Worm (Caenorhabditis elegans) whole organism, young adult: ENCODE measurements around the gene ZC412.5.

Experiments
- B0261.1 ChIP-seq: sonication (generic microtip); optimal IDR thresholded peaks from 2 replicates; lab custom pipeline; 2016; ENCODE audit warnings: mild to moderate bottlenecking, missing genetic modification characterization, moderate library complexity, missing compliant biosample characterization
- B0336.3 ChIP-seq: fragments of 200-800 bp; sonication (Bioruptor generic); IDR thresholded peaks from 2 replicates; pipeline ENCODE4 v1.3.6; 2022; ENCODE audit warnings: missing genetic modification characterization, missing compliant biosample characterization
- C06A6.2 ChIP-seq: fragments of 200-800 bp; sonication (Bioruptor generic); conservative IDR thresholded peaks from 2 replicates; pipeline ENCODE4 v1.3.6; 2022; ENCODE audit warnings: missing genetic modification characterization, missing compliant biosample characterization
- C17E4.6 ChIP-seq: fragments of 200-800 bp; sonication (Bioruptor generic); IDR thresholded peaks from 2 replicates; pipeline ENCODE4 v1.3.6; 2022; ENCODE audit warnings: missing genetic modification reagents, missing genetic modification characterization, missing compliant biosample characterization
- D2030.7 ChIP-seq: fragments of 200-800 bp; sonication (Bioruptor generic); IDR thresholded peaks from 2 replicates; pipeline ENCODE4 v1.3.6; 2022; ENCODE audit warnings: missing genetic modification reagents, missing genetic modification characterization, missing compliant biosample characterization
- F37B4.10 ChIP-seq: fragments of 200-800 bp; sonication (Bioruptor generic); IDR thresholded peaks from 2 replicates; pipeline ENCODE4 v1.3.6; 2022; ENCODE audit warnings: missing genetic modification characterization, missing compliant biosample characterization
- F39B2.1 ChIP-seq: fragments of 200-800 bp; sonication (Bioruptor generic); IDR thresholded peaks from 2 replicates; pipeline ENCODE4 v1.3.6; 2022; ENCODE audit warnings: missing genetic modification reagents, missing genetic modification characterization, missing compliant biosample characterization
- F52B5.7 ChIP-seq: sonication (generic microtip); optimal IDR thresholded peaks from 2 replicates; lab custom pipeline; 2016; ENCODE audit warnings: mild to moderate bottlenecking, missing genetic modification characterization, missing compliant biosample characterization
- F55B11.4 ChIP-seq: sonication (generic microtip); optimal IDR thresholded peaks from 2 replicates; lab custom pipeline; 2016; ENCODE audit warnings: missing compliant biosample characterization, missing genetic modification characterization, borderline replicate concordance; ENCODE audit not compliant: insufficient read depth
- F57A8.1 ChIP-seq: fragments of 200-800 bp; sonication (Bioruptor generic); optimal IDR thresholded peaks from 2 replicates; lab custom pipeline; 2018; ENCODE audit warnings: mild to moderate bottlenecking, missing genetic modification characterization, moderate library complexity, missing compliant biosample characterization
- K11D2.4 ChIP-seq: fragments of 200-800 bp; sonication (Bioruptor generic); IDR thresholded peaks from 2 replicates; pipeline ENCODE4 v1.3.6; 2022; ENCODE audit warnings: missing genetic modification reagents, missing genetic modification characterization, missing compliant biosample characterization
- K12H6.12 ChIP-seq: fragments of 200-800 bp; sonication (Bioruptor generic); optimal IDR thresholded peaks from 2 replicates; lab custom pipeline; 2018; ENCODE audit warnings: mild to moderate bottlenecking, missing genetic modification characterization, missing compliant biosample characterization
- Y67H2A.10 ChIP-seq: fragments of 200-800 bp; sonication (Bioruptor generic); conservative IDR thresholded peaks from 2 replicates; pipeline ENCODE4 v1.3.6; 2022; ENCODE audit warnings: missing genetic modification reagents, missing genetic modification characterization, missing compliant biosample characterization
- Y79H2A.3 ChIP-seq: fragments of 200-800 bp; sonication (Bioruptor generic); conservative IDR thresholded peaks from 2 replicates; pipeline ENCODE4 v1.3.6; 2022; ENCODE audit warnings: missing genetic modification reagents, missing genetic modification characterization, missing compliant biosample characterization
- Y95B8A.8 ChIP-seq: fragments of 200-800 bp; sonication (Bioruptor generic); IDR thresholded peaks from 2 replicates; pipeline ENCODE4 v1.3.6; 2022; ENCODE audit warnings: missing genetic modification reagents, missing genetic modification characterization, missing compliant biosample characterization
- aptf-2 ChIP-seq: fragments of 200-800 bp; sonication (Bioruptor generic); conservative IDR thresholded peaks from 2 replicates; pipeline ENCODE4 v1.3.6; 2022; ENCODE audit warnings: missing genetic modification reagents, missing genetic modification characterization, missing compliant biosample characterization
- atf-7 ChIP-seq: sonication (generic microtip); optimal IDR thresholded peaks from 2 replicates; lab custom pipeline; 2017; ENCODE audit warnings: mild to moderate bottlenecking, missing genetic modification characterization, missing compliant biosample characterization
- ceh-40 ChIP-seq: fragments of 200-800 bp; sonication (Bioruptor generic); IDR thresholded peaks from 2 replicates; pipeline ENCODE4 v1.3.6; 2022; ENCODE audit warnings: missing genetic modification characterization, missing compliant biosample characterization
- ceh-79 ChIP-seq: sonication (generic microtip); optimal IDR thresholded peaks from 2 replicates; lab custom pipeline; 2017; ENCODE audit warnings: mild to moderate bottlenecking, missing genetic modification characterization, missing compliant biosample characterization
- dpl-1 ChIP-seq: fragments of 150-350 bp; optimal IDR thresholded peaks from 2 replicates; lab custom pipeline; 2014; ENCODE audit warnings: missing biosample characterization, missing genetic modification reagents, missing genetic modification characterization
- egl-18 ChIP-seq: fragments of 200-800 bp; sonication (Bioruptor generic); IDR thresholded peaks from 2 replicates; pipeline ENCODE4 v1.3.6; 2022; ENCODE audit warnings: missing genetic modification reagents, missing genetic modification characterization, missing compliant biosample characterization
- gei-17 ChIP-seq: fragments of 200-800 bp; sonication (Bioruptor generic); optimal IDR thresholded peaks from 2 replicates; lab custom pipeline; 2018; ENCODE audit warnings: mild to moderate bottlenecking, missing genetic modification characterization, missing compliant biosample characterization
- him-1 ChIP-seq: sonication (generic microtip); optimal IDR thresholded peaks from 2 replicates; lab custom pipeline; 2016; ENCODE audit warnings: missing genotype, missing genetic modification reagents, missing genetic modification characterization, missing compliant biosample characterization
- hsf-1 ChIP-seq: fragments of 200-800 bp; sonication (Bioruptor generic); IDR thresholded peaks from 2 replicates; pipeline ENCODE4 v1.3.6; 2022; ENCODE audit warnings: missing genetic modification reagents, missing genetic modification characterization, missing compliant biosample characterization
- let-526 ChIP-seq: fragments of 200-800 bp; sonication (Bioruptor generic); IDR thresholded peaks from 2 replicates; pipeline ENCODE4 v1.3.6; 2022; ENCODE audit warnings: missing genetic modification reagents, missing genetic modification characterization, missing compliant biosample characterization
- lin-40 ChIP-seq: sonication (generic microtip); optimal IDR thresholded peaks from 2 replicates; lab custom pipeline; 2016; ENCODE audit warnings: missing genetic modification characterization, mild to moderate bottlenecking, missing compliant biosample characterization, missing genotype, missing genetic modification reagents
- lin-54 ChIP-seq: fragments of 200-800 bp; sonication (Bioruptor generic); optimal IDR thresholded peaks from 2 replicates; lab custom pipeline; 2018; ENCODE audit warnings: mild to moderate bottlenecking, missing genetic modification characterization, missing compliant biosample characterization
- lsl-1 ChIP-seq: fragments of 200-800 bp; sonication (Bioruptor generic); optimal IDR thresholded peaks from 2 replicates; lab custom pipeline; 2018; ENCODE audit warnings: mild to moderate bottlenecking, missing genetic modification characterization, moderate library complexity, missing compliant biosample characterization
- madf-8 ChIP-seq: fragments of 200-800 bp; sonication (Bioruptor generic); conservative IDR thresholded peaks from 2 replicates; pipeline ENCODE4 v1.3.6; 2022; ENCODE audit warnings: missing genetic modification reagents, missing genetic modification characterization, missing compliant biosample characterization
- mcd-1 ChIP-seq: fragments of 200-800 bp; sonication (Bioruptor generic); IDR thresholded peaks from 2 replicates; pipeline ENCODE4 v1.3.6; 2022; ENCODE audit warnings: missing genetic modification reagents, missing genetic modification characterization, missing compliant biosample characterization
- mes-4 ChIP-seq: sonication (generic microtip); optimal IDR thresholded peaks from 2 replicates; lab custom pipeline; 2016; ENCODE audit warnings: missing genotype, missing genetic modification characterization, missing compliant biosample characterization
- nfya-1 ChIP-seq: sonication (generic microtip); optimal IDR thresholded peaks from 2 replicates; lab custom pipeline; 2017; ENCODE audit warnings: antibody characterized with exemption, missing compliant biosample characterization, missing genetic modification characterization, borderline replicate concordance; ENCODE audit not compliant: insufficient read depth
- nfyb-1 ChIP-seq: fragments of 200-800 bp; sonication (Bioruptor generic); IDR thresholded peaks from 2 replicates; pipeline ENCODE4 v1.3.6; 2022; ENCODE audit warnings: missing genetic modification reagents, missing genetic modification characterization, missing compliant biosample characterization
- nhr-90 ChIP-seq: sonication (generic microtip); optimal IDR thresholded peaks from 2 replicates; lab custom pipeline; 2016; ENCODE audit warnings: missing genotype, mild to moderate bottlenecking, missing genetic modification characterization, missing compliant biosample characterization
- rcor-1 ChIP-seq: fragments of 200-800 bp; sonication (Bioruptor generic); IDR thresholded peaks from 2 replicates; pipeline ENCODE4 v1.3.6; 2022; ENCODE audit warnings: missing genetic modification reagents, missing genetic modification characterization, missing compliant biosample characterization
- sdz-38 ChIP-seq: sonication (generic microtip); optimal IDR thresholded peaks from 2 replicates; lab custom pipeline; 2016; ENCODE audit warnings: missing genotype, missing genetic modification characterization, missing compliant biosample characterization
- snpc-1.1 ChIP-seq: sonication (generic microtip); optimal IDR thresholded peaks from 2 replicates; lab custom pipeline; 2017; ENCODE audit warnings: missing genetic modification characterization, mild to moderate bottlenecking, missing compliant biosample characterization, antibody characterized with exemption, moderate library complexity, missing genotype, missing genetic modification reagents; ENCODE audit not compliant: insufficient read depth
- snpc-1.3 ChIP-seq: sonication (generic microtip); optimal IDR thresholded peaks from 2 replicates; lab custom pipeline; 2017; ENCODE audit warnings: missing genetic modification characterization, mild to moderate bottlenecking, missing compliant biosample characterization, antibody characterized with exemption, moderate library complexity, missing genotype, missing genetic modification reagents; ENCODE audit not compliant: insufficient read depth
- snpc-3.4 ChIP-seq: sonication (generic microtip); optimal IDR thresholded peaks from 2 replicates; lab custom pipeline; 2017; ENCODE audit warnings: missing genetic modification characterization, mild to moderate bottlenecking, missing compliant biosample characterization, antibody characterized with exemption, moderate library complexity, missing genotype, missing genetic modification reagents
- snpc-4 ChIP-seq, 5 experiments: fragments of 150-350 bp in 1 of 5; sonication (generic microtip) in 4 of 5; optimal IDR thresholded peaks; 2 replicates each; lab custom pipeline; 2014 to 2018; ENCODE audit warnings: missing genetic modification characterization in 5 of 5, missing biosample characterization in 3 of 5, antibody characterized with exemption in 2 of 5, mild to moderate bottlenecking in 2 of 5, missing compliant biosample characterization in 2 of 5, missing genotype in 2 of 5, moderate library complexity in 2 of 5, missing genetic modification reagents in 1 of 5
- sptf-2 ChIP-seq: fragments of 200-800 bp; sonication (Bioruptor generic); optimal IDR thresholded peaks from 2 replicates; lab custom pipeline; 2018; ENCODE audit warnings: mild to moderate bottlenecking, missing genetic modification characterization, missing compliant biosample characterization
- tbp1 ChIP-seq: fragments of 200-800 bp; sonication (Bioruptor generic); optimal IDR thresholded peaks from 2 replicates; lab custom pipeline; 2018; ENCODE audit warnings: mild to moderate bottlenecking, missing genetic modification characterization, missing compliant biosample characterization
- tbx-9 ChIP-seq: sonication (generic microtip); optimal IDR thresholded peaks from 2 replicates; lab custom pipeline; 2016; ENCODE audit warnings: borderline replicate concordance, missing genetic modification characterization, inconsistent platforms, missing compliant biosample characterization
- tlf-1 ChIP-seq: fragments of 200-800 bp; sonication (Bioruptor generic); optimal IDR thresholded peaks from 2 replicates; lab custom pipeline; 2018; ENCODE audit warnings: mild to moderate bottlenecking, missing genetic modification characterization, missing compliant biosample characterization
- zim-3 ChIP-seq: sonication (generic microtip); optimal IDR thresholded peaks from 2 replicates; lab custom pipeline; 2017; ENCODE audit warnings: mild to moderate bottlenecking, missing genetic modification characterization, moderate library complexity, missing compliant biosample characterization
- ztf-26 ChIP-seq: sonication (generic microtip); optimal IDR thresholded peaks from 2 replicates; lab custom pipeline; 2017; ENCODE audit warnings: missing genetic modification characterization, missing compliant biosample characterization

The ZC412.5 gene

ce11 chrV:14848510-14849206 lies 26.6 kb downstream of the ZC412.5 start:
- 0 out of 2 replicates have a peak, but pooled peaks have one; percentile 17 for TF ChIP-seq mcd-1
- no peak for TF ChIP-seq ceh-79 (tag; lab: Kevin White, UChicago)
- TF ChIP-seq nfya-1 (tag; lab: Kevin White, UChicago): no peak
- TF ChIP-seq C17E4.6 (GFP tag; lab: Robert Waterston, UW): no peak
- no peak for TF ChIP-seq ceh-40
- TF ChIP-seq tlf-1 (GFP tag; lab: Kevin White, UChicago): no peak
- no peak for TF ChIP-seq tbx-9
- peak; percentile 33 for TF ChIP-seq K12H6.12 (tag; lab: Kevin White, UChicago)
- TF ChIP-seq lin-54 (GFP tag; lab: Kevin White, UChicago): peak; percentile 19
- no peak for TF ChIP-seq snpc-1.1
- no peak for TF ChIP-seq B0261.1 (tag; lab: Kevin White, UChicago)
- no peak for TF ChIP-seq dpl-1 (GFP tag; lab: Kevin White, UChicago)
- TF ChIP-seq nfyb-1 (GFP tag; lab: Robert Waterston, UW): peak; percentile 66; the same call in 1 of the 2 replicates
- peak; percentile 60 for TF ChIP-seq atf-7 (tag; lab: Kevin White, UChicago)
- TF ChIP-seq rcor-1 (GFP tag; lab: Robert Waterston, UW): no peak
- TF ChIP-seq B0336.3 (GFP tag; lab: Robert Waterston, UW): peak; percentile 28; the same call in 1 of the 2 replicates
- peak; percentile 62 for TF ChIP-seq K11D2.4 (GFP tag; lab: Robert Waterston, UW)
- no peak for TF ChIP-seq F55B11.4 (tag; lab: Kevin White, UChicago)
- no peak for TF ChIP-seq snpc-1.3 (tag; lab: Kevin White, UChicago)
- TF ChIP-seq mes-4 (tag; lab: Kevin White, UChicago): no peak
- TF ChIP-seq egl-18 (GFP tag; lab: Robert Waterston, UW): no peak
- no peak for TF ChIP-seq snpc-3.4 (tag; lab: Kevin White, UChicago)
- TF ChIP-seq F57A8.1 (GFP tag; lab: Kevin White, UChicago): no peak
- TF ChIP-seq lin-40 (tag; lab: Kevin White, UChicago): peak; percentile 75
- no peak for TF ChIP-seq Y67H2A.10 (GFP tag; lab: Robert Waterston, UW)
- no peak for TF ChIP-seq hsf-1 (GFP tag; lab: Robert Waterston, UW)
- no peak for TF ChIP-seq aptf-2 (GFP tag; lab: Robert Waterston, UW)
- no peak for TF ChIP-seq F39B2.1 (GFP tag; lab: Robert Waterston, UW)
- no peak for TF ChIP-seq D2030.7
- TF ChIP-seq Y95B8A.8 (GFP tag; lab: Robert Waterston, UW): no peak
- TF ChIP-seq him-1 (tag; lab: Kevin White, UChicago): no peak
- peak; percentile 40 for TF ChIP-seq zim-3 (tag; lab: Kevin White, UChicago)
- peak; percentile 44 for TF ChIP-seq nhr-90 (tag; lab: Kevin White, UChicago)
- peak; percentile 4 for TF ChIP-seq F52B5.7 (tag; lab: Kevin White, UChicago)
- no peak for TF ChIP-seq F37B4.10 (GFP tag; lab: Robert Waterston, UW)
- no peak for TF ChIP-seq snpc-4 (GFP tag; optimal IDR thresholded peaks at IDR 0.05; lab: Kevin White, UChicago)
- peak in 1 of 4 experiments; percentile 47 for TF ChIP-seq snpc-4 (tag; optimal IDR thresholded peaks at IDR 0.05; lab: Kevin White, UChicago)
- TF ChIP-seq sptf-2: no peak
- peak; percentile 46 for TF ChIP-seq tbp1 (GFP tag; lab: Kevin White, UChicago)
- no peak for TF ChIP-seq sdz-38 (tag; lab: Kevin White, UChicago)
- TF ChIP-seq gei-17 (GFP tag; lab: Kevin White, UChicago): no peak
- TF ChIP-seq C06A6.2 (GFP tag; lab: Robert Waterston, UW): peak; percentile 52; the same call in 1 of the 2 replicates
- no peak for TF ChIP-seq madf-8
- TF ChIP-seq lsl-1 (GFP tag; lab: Kevin White, UChicago): no peak
- TF ChIP-seq Y79H2A.3 (GFP tag; lab: Robert Waterston, UW): no peak
- peak; percentile 65 for TF ChIP-seq ztf-26 (tag; lab: Kevin White, UChicago)
- peak; percentile 55 for TF ChIP-seq let-526 (GFP tag; lab: Robert Waterston, UW)
